Worm (Caenorhabditis elegans): ENCODE data around the gene T19D7.7.

DNA sequence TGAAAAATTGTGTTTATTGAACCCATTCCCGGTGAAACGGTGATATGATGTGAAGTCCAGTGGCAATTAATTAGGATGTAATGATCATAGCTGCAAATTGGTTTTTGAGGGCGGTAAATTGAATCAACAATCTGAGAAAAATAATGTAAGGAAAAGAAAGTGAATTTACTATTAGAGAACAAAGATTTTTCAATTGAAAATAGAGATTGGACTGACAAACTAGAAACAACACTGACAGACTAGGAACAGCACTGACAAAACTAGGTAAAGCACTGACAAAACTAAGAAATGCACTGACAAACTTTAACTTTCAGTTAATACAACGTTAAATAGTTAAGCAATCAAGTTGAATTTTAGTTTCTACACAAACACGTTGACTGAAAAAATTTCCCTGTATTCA lies 45.0 kb upstream of the T19D7.7 start, which contains the start of gene sli-1:
- TF ChIP-seq saeg-2 (GFP tag; IDR thresholded peaks at IDR 0.05) (no peak), lin-15B (tag; optimal IDR thresholded peaks at IDR 0.05) (no peak), madf-9 (GFP tag; conservative IDR thresholded peaks at IDR 0.05) (no peak), egl-43 (GFP tag; IDR thresholded peaks at IDR 0.05) (no peak), Y48G9A.11 (GFP tag; IDR thresholded peaks at IDR 0.05) (no peak), lin-29 (GFP tag; IDR thresholded peaks at IDR 0.05) (no peak), pha-4 (GFP tag; IDR thresholded peaks at IDR 0.05) (no peak), pha-4 (tag; optimal IDR thresholded peaks at IDR 0.05) (no peak), duxl-1 (tag; optimal IDR thresholded peaks at IDR 0.05; ENCODE audit: poor library complexity) (no peak), unc-130 (GFP tag; optimal IDR thresholded peaks at IDR 0.05) (no peak), dmd-6 (GFP tag; IDR thresholded peaks at IDR 0.05) (no peak)
